Worm (Caenorhabditis elegans) whole organism, mixed stage, embryonic: ENCODE measurements around the gene msp-49.

Experiments
- ham-2 ChIP-seq: fragments of 200-800 bp; sonication (Bioruptor generic); optimal IDR thresholded peaks from 2 replicates; lab custom pipeline; 2018; ENCODE audit warnings: mild to moderate bottlenecking, missing genetic modification characterization, missing compliant biosample characterization
- lsy-2 ChIP-seq: fragments of 150-350 bp; optimal IDR thresholded peaks from 2 replicates; lab custom pipeline; 2014; ENCODE audit warnings: missing biosample characterization, missing genetic modification characterization
- nhr-28 ChIP-seq: fragments of 150-350 bp; optimal IDR thresholded peaks from 2 replicates; lab custom pipeline; 2014; ENCODE audit warnings: missing biosample characterization, missing genetic modification characterization
- pha-4 ChIP-seq: fragments of 150-350 bp; optimal IDR thresholded peaks from 2 replicates; lab custom pipeline; 2018; ENCODE audit warnings: missing biosample characterization, missing genetic modification reagents, missing genetic modification characterization
- snpc-4 ChIP-seq: fragments of 150-350 bp; optimal IDR thresholded peaks from 2 replicates; lab custom pipeline; 2014; ENCODE audit warnings: missing biosample characterization, missing genetic modification characterization
- unc-39 ChIP-seq: fragments of 150-350 bp; optimal IDR thresholded peaks from 2 replicates; lab custom pipeline; 2014; ENCODE audit warnings: missing biosample characterization, missing genetic modification characterization

ce11 chrII:5148349-5148748, 45.8 kb upstream of the msp-49 start, which contains the start of gene F58A6.5:
- TF ChIP-seq unc-39 (tag; lab: Kevin White, UChicago) = no peak
- TF ChIP-seq snpc-4 (tag; lab: Kevin White, UChicago) = no peak
- no peak for TF ChIP-seq ham-2
- no peak for TF ChIP-seq lsy-2
- no peak for TF ChIP-seq nhr-28
- TF ChIP-seq pha-4 (tag; lab: Kevin White, UChicago) = no peak
